Fruit fly (Drosophila melanogaster): ENCODE results near the gene ATPsyndelta.

ATPsyndelta gene

DNA sequence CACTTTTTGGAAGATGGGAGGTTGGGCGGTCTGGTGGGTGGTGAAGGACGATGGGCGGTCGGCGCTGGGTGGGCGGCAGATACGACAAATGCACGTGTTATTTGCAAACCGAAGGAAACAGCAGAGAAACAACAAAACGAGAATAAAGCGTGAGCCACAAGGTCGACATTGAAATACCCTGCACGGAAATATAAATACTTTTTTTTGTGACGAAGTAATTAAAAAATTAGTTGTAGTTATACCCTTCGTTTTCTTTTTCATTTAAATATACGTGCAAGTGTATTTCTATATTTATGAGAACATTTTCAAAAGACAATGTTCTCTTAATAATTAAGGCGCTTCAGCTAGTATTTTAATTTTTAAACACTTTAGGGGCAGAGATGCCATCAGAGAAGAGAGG is 37.9 kb downstream of the ATPsyndelta start:
- TF ChIP-seq mld (GFP tag; IDR thresholded peaks at IDR 0.05; ENCODE audit: partially characterized antibody) (no peak), schlank (tag; optimal IDR thresholded peaks at IDR 0.05) (no peak), row (GFP tag; IDR thresholded peaks at IDR 0.05) (peak; percentile 59), Dip3 (GFP tag; optimal IDR thresholded peaks at IDR 0.05) (peak; percentile 15), Scr (GFP tag; IDR thresholded peaks at IDR 0.05; ENCODE audit: partially characterized antibody) (no peak), Taf1 (GFP tag; IDR thresholded peaks at IDR 0.05) (no peak), chm (GFP tag; IDR thresholded peaks at IDR 0.05) (no peak), CG7963 (GFP tag; IDR thresholded peaks at IDR 0.05; ENCODE audit: partially characterized antibody) (no peak), tap (tag; optimal IDR thresholded peaks at IDR 0.05) (no peak), caup (GFP tag; optimal IDR thresholded peaks at IDR 0.05; ENCODE audit: severe bottlenecking) (peak; percentile 26), Fer1 (GFP tag; optimal IDR thresholded peaks at IDR 0.05) (peak; percentile 22), CG7839 (tag; optimal IDR thresholded peaks at IDR 0.05) (no peak), Fer3 (tag; optimal IDR thresholded peaks at IDR 0.05) (peak; percentile 13), CG5953 (GFP tag; IDR thresholded peaks at IDR 0.05) (no peak), zf30C (GFP tag; optimal IDR thresholded peaks at IDR 0.05) (no peak), HHEX (GFP tag; optimal IDR thresholded peaks at IDR 0.05) (peak; percentile 2), her (GFP tag; optimal IDR thresholded peaks at IDR 0.05) (no peak), phol (tag; optimal IDR thresholded peaks at IDR 0.05) (no peak), CG15514 (GFP tag; optimal IDR thresholded peaks at IDR 0.05) (no peak), vvl (GFP tag; IDR thresholded peaks at IDR 0.05) (no peak), CG11247 (GFP tag; IDR thresholded peaks at IDR 0.05) (no peak), bowl (GFP tag; IDR thresholded peaks at IDR 0.05) (no peak), Atf6 (GFP tag; IDR thresholded peaks at IDR 0.05) (peak; percentile 42; the same call in 1 of the 2 replicates), CG15269 (tag; optimal IDR thresholded peaks at IDR 0.05) (peak; percentile 33), bcd (GFP tag; optimal IDR thresholded peaks at IDR 0.05) (peak; percentile 22), Gsc (GFP tag; IDR thresholded peaks at IDR 0.05) (no peak), BEAF-32 (GFP tag; optimal IDR thresholded peaks at IDR 0.05) (no peak), gem (tag; optimal IDR thresholded peaks at IDR 0.05) (peak; percentile 45), CG7987 (GFP tag; optimal IDR thresholded peaks at IDR 0.05) (no peak), fu2 (GFP tag; optimal IDR thresholded peaks at IDR 0.05) (no peak), ara (GFP tag; IDR thresholded peaks at IDR 0.05) (no peak), BtbVII (GFP tag; optimal IDR thresholded peaks at IDR 0.05) (peak; percentile 8), p53 (GFP tag; optimal IDR thresholded peaks at IDR 0.05) (no peak), CG13424 (tag; optimal IDR thresholded peaks at IDR 0.05) (peak; percentile 4), D19B (GFP tag; optimal IDR thresholded peaks at IDR 0.05) (peak; percentile 54), pum (GFP tag; optimal IDR thresholded peaks at IDR 0.05) (no peak), Rfx (GFP tag; IDR thresholded peaks at IDR 0.05) (peak; percentile 44), CG18262 (tag; optimal IDR thresholded peaks at IDR 0.05) (no peak), Asciz (GFP tag; optimal IDR thresholded peaks at IDR 0.05) (no peak), Blimp-1 (GFP tag; optimal IDR thresholded peaks at IDR 0.05) (no peak), en (GFP tag; optimal IDR thresholded peaks at IDR 0.05) (no peak), CG16813 (GFP tag; IDR thresholded peaks at IDR 0.05; ENCODE audit: partially characterized antibody) (no peak), chn (GFP tag; optimal IDR thresholded peaks at IDR 0.05) (no peak), CG3065 (GFP tag; optimal IDR thresholded peaks at IDR 0.05) (no peak), dati (GFP tag; IDR thresholded peaks at IDR 0.05) (no peak), crp (GFP tag; optimal IDR thresholded peaks at IDR 0.05) (no peak), CG11560 (tag; IDR thresholded peaks at IDR 0.05) (no peak), onecut (GFP tag; IDR thresholded peaks at IDR 0.05) (no peak), Bgb (GFP tag; IDR thresholded peaks at IDR 0.05; ENCODE audit: partially characterized antibody) (no peak), CG17912 (GFP tag; optimal IDR thresholded peaks at IDR 0.05) (no peak), slbo (GFP tag; IDR thresholded peaks at IDR 0.05) (peak; percentile 59)

Measured in whole organism, embryonic.